Worm (Caenorhabditis elegans): Measurements from ENCODE around the gene rbm-25.

- TF ChIP-seq ama-1 (optimal IDR thresholded peaks at IDR 0.05) (no peak), flt-1 (GFP tag; IDR thresholded peaks at IDR 0.05) (no peak)
Measured at ce11 chrV:12478111-12478510, 19.9 kb upstream of the rbm-25 start, which contains the start of gene atn-1.

Data from whole organism, early embryonic.